Fruit fly (Drosophila melanogaster) whole organism, embryonic: Measurements from ENCODE around the gene tbrd-1.
A peak's percentile ranks its signal among the peaks of the same experiment; 100 is the strongest.

Experiments
- CG11695 ChIP-seq: fragments of 200-800 bp; sonication (Bioruptor generic); IDR thresholded peaks from 3 replicates; pipeline ENCODE4 v1.3.6; 2022; ENCODE audit warnings: missing biosample characterization, missing genetic modification characterization
- CG12659 ChIP-seq: fragments of 200-800 bp; sonication (Bioruptor generic); optimal IDR thresholded peaks from 3 replicates; lab custom pipeline; 2017; ENCODE audit warnings: mild to moderate bottlenecking, missing biosample characterization, missing genetic modification reagents, missing genetic modification characterization
- CG12769 ChIP-seq: fragments of 200-800 bp; sonication (Bioruptor generic); optimal IDR thresholded peaks from 2 replicates; lab custom pipeline; 2019; ENCODE audit warnings: missing biosample characterization, mild to moderate bottlenecking, missing genetic modification characterization, moderate library complexity
- CG13123 ChIP-seq: fragments of 200-800 bp; sonication (Bioruptor generic); optimal IDR thresholded peaks from 2 replicates; lab custom pipeline; 2016; ENCODE audit warnings: missing biosample characterization, missing genetic modification characterization
- CG13624 ChIP-seq: fragments of 200-800 bp; sonication (Bioruptor generic); optimal IDR thresholded peaks from 2 replicates; lab custom pipeline; 2016; ENCODE audit warnings: missing biosample characterization, missing genetic modification characterization
- CG14050 ChIP-seq: fragments of 200-800 bp; sonication (Bioruptor generic); IDR thresholded peaks from 3 replicates; pipeline ENCODE4 v1.3.6; 2022; ENCODE audit warnings: missing biosample characterization, missing genetic modification characterization
- CG15011 ChIP-seq: fragments of 200-800 bp; sonication (Bioruptor generic); optimal IDR thresholded peaks from 3 replicates; lab custom pipeline; 2018; ENCODE audit warnings: missing biosample characterization, mild to moderate bottlenecking, missing genetic modification characterization
- CG17612 ChIP-seq: fragments of 200-800 bp; sonication (Bioruptor generic); IDR thresholded peaks from 2 replicates; pipeline ENCODE4 v1.3.6; 2022; ENCODE audit warnings: missing biosample characterization, missing genetic modification characterization
- CG2678 ChIP-seq: fragments of 200-800 bp; sonication (Bioruptor generic); optimal IDR thresholded peaks from 3 replicates; lab custom pipeline; 2019; ENCODE audit warnings: missing biosample characterization, mild to moderate bottlenecking, missing genetic modification characterization, moderate library complexity
- CG2875 ChIP-seq: fragments of 200-800 bp; sonication (Bioruptor generic); optimal IDR thresholded peaks from 2 replicates; lab custom pipeline; 2017; ENCODE audit warnings: missing biosample characterization, mild to moderate bottlenecking, missing genetic modification characterization, missing genetic modification reagents
- CG30403 ChIP-seq: fragments of 200-800 bp; sonication (Bioruptor generic); optimal IDR thresholded peaks from 3 replicates; lab custom pipeline; 2016; ENCODE audit warnings: missing biosample characterization, missing genetic modification characterization
- CG3838 ChIP-seq: fragments of 200-800 bp; sonication (Bioruptor generic); optimal IDR thresholded peaks from 3 replicates; lab custom pipeline; 2016; ENCODE audit warnings: missing biosample characterization, missing genetic modification characterization
- CG4282 ChIP-seq: fragments of 200-800 bp; sonication (Bioruptor generic); optimal IDR thresholded peaks from 2 replicates; lab custom pipeline; 2016; ENCODE audit warnings: missing biosample characterization, missing genetic modification characterization
- CG4404 ChIP-seq: fragments of 200-800 bp; sonication (Bioruptor generic); IDR thresholded peaks from 2 replicates; pipeline ENCODE4 v1.3.6; 2022; ENCODE audit warnings: missing biosample characterization, missing genetic modification characterization
- CG5953 ChIP-seq: fragments of 200-800 bp; sonication (Bioruptor generic); IDR thresholded peaks from 2 replicates; pipeline ENCODE4 v1.3.6; 2022; ENCODE audit warnings: missing biosample characterization, missing genetic modification characterization
- CG7372 ChIP-seq: fragments of 200-800 bp; sonication (Bioruptor generic); IDR thresholded peaks from 2 replicates; pipeline ENCODE4 v1.3.6; 2022; ENCODE audit warnings: missing biosample characterization, missing genetic modification characterization
- CG7745 ChIP-seq: fragments of 200-800 bp; sonication (Bioruptor generic); optimal IDR thresholded peaks from 2 replicates; lab custom pipeline; 2018; ENCODE audit warnings: missing biosample characterization, mild to moderate bottlenecking, missing genetic modification characterization, moderate library complexity
- CG9797 ChIP-seq: fragments of 200-800 bp; sonication (Bioruptor generic); optimal IDR thresholded peaks from 3 replicates; lab custom pipeline; 2018; ENCODE audit warnings: missing biosample characterization, mild to moderate bottlenecking, missing genetic modification characterization
- D19A ChIP-seq: fragments of 200-800 bp; optimal IDR thresholded peaks from 3 replicates; lab custom pipeline; 2019; ENCODE audit warnings: missing biosample characterization, mild to moderate bottlenecking, missing genetic modification characterization, moderate library complexity
- Dp ChIP-seq: fragments of 200-800 bp; sonication (Bioruptor generic); optimal IDR thresholded peaks from 2 replicates; lab custom pipeline; 2018; ENCODE audit warnings: missing biosample characterization, mild to moderate bottlenecking, missing genetic modification characterization, moderate library complexity
- HLH4C ChIP-seq: fragments of 200-800 bp; sonication (Bioruptor generic); IDR thresholded peaks from 3 replicates; pipeline ENCODE4 v1.3.6; 2022; ENCODE audit warnings: missing biosample characterization, missing genetic modification characterization; ENCODE audit not compliant: partially characterized antibody
- Hsf ChIP-seq: fragments of 200-800 bp; sonication (Bioruptor generic); optimal IDR thresholded peaks from 3 replicates; lab custom pipeline; 2016; ENCODE audit warnings: missing biosample characterization, missing genetic modification characterization
- Jarid2 ChIP-seq: fragments of 200-800 bp; sonication (Bioruptor generic); optimal IDR thresholded peaks from 3 replicates; lab custom pipeline; 2017; ENCODE audit warnings: mild to moderate bottlenecking, missing biosample characterization, missing genetic modification reagents, missing genetic modification characterization
- MESR4 ChIP-seq: fragments of 200-800 bp; sonication (Bioruptor generic); optimal IDR thresholded peaks from 2 replicates; lab custom pipeline; 2018; ENCODE audit warnings: missing biosample characterization, mild to moderate bottlenecking, missing genetic modification characterization, moderate library complexity
- PHDP ChIP-seq: fragments of 200-800 bp; sonication (Bioruptor generic); optimal IDR thresholded peaks from 3 replicates; lab custom pipeline; 2018; ENCODE audit warnings: missing biosample characterization, mild to moderate bottlenecking, missing genetic modification characterization, moderate library complexity
- TFAM ChIP-seq: fragments of 200-800 bp; sonication (Bioruptor generic); optimal IDR thresholded peaks from 2 replicates; lab custom pipeline; 2017; ENCODE audit warnings: missing biosample characterization, missing genetic modification characterization, inconsistent platforms
- Taf1 ChIP-seq: fragments of 200-800 bp; sonication (Bioruptor generic); IDR thresholded peaks from 2 replicates; pipeline ENCODE4 v1.3.6; 2022; ENCODE audit warnings: missing biosample characterization, missing genetic modification characterization
- Xrp1 ChIP-seq: fragments of 200-800 bp; sonication (Bioruptor generic); IDR thresholded peaks from 2 replicates; pipeline ENCODE4 v1.3.6; 2022; ENCODE audit warnings: missing biosample characterization, missing genetic modification characterization
- YL-1 ChIP-seq: fragments of 200-800 bp; sonication (Bioruptor generic); optimal IDR thresholded peaks from 3 replicates; lab custom pipeline; 2017; ENCODE audit warnings: missing biosample characterization, mild to moderate bottlenecking, missing genetic modification characterization
- ac ChIP-seq: fragments of 200-800 bp; sonication (Bioruptor generic); optimal IDR thresholded peaks from 3 replicates; lab custom pipeline; 2017; ENCODE audit warnings: missing biosample characterization, mild to moderate bottlenecking, missing genetic modification characterization
- ase ChIP-seq: fragments of 200-800 bp; sonication (Bioruptor generic); IDR thresholded peaks from 3 replicates; pipeline ENCODE4 v1.3.6; 2022; ENCODE audit warnings: missing biosample characterization, missing genetic modification characterization
- bowl ChIP-seq: fragments of 200-800 bp; sonication (Bioruptor generic); IDR thresholded peaks from 2 replicates; pipeline ENCODE4 v1.3.6; 2022; ENCODE audit warnings: missing biosample characterization, missing genetic modification characterization
- da ChIP-seq: fragments of 200-800 bp; sonication (Bioruptor generic); optimal IDR thresholded peaks from 2 replicates; lab custom pipeline; 2016; ENCODE audit warnings: missing biosample characterization, missing genetic modification characterization
- emc ChIP-seq: fragments of 200-800 bp; sonication (Bioruptor generic); optimal IDR thresholded peaks from 2 replicates; lab custom pipeline; 2016; ENCODE audit warnings: missing biosample characterization, missing genetic modification characterization
- fd96Cb ChIP-seq: fragments of 200-800 bp; sonication (Bioruptor generic); optimal IDR thresholded peaks from 2 replicates; lab custom pipeline; 2018; ENCODE audit warnings: missing biosample characterization, mild to moderate bottlenecking, missing genetic modification characterization, moderate library complexity
- ftz-f1 ChIP-seq: fragments of 200-800 bp; sonication (Bioruptor generic); optimal IDR thresholded peaks from 2 replicates; lab custom pipeline; 2016; ENCODE audit warnings: missing biosample characterization, missing genetic modification characterization
- grn ChIP-seq: fragments of 200-800 bp; sonication (Bioruptor generic); optimal IDR thresholded peaks from 3 replicates; lab custom pipeline; 2017; ENCODE audit warnings: missing biosample characterization, missing genetic modification characterization
- klu ChIP-seq: fragments of 200-800 bp; sonication (Bioruptor generic); IDR thresholded peaks from 2 replicates; pipeline ENCODE4 v1.3.6; 2022; ENCODE audit warnings: missing biosample characterization, missing genetic modification characterization
- lilli ChIP-seq: fragments of 200-800 bp; sonication (Bioruptor generic); optimal IDR thresholded peaks from 3 replicates; lab custom pipeline; 2016; ENCODE audit warnings: missing biosample characterization, missing genetic modification characterization
- luna ChIP-seq: fragments of 200-800 bp; sonication (Bioruptor generic); optimal IDR thresholded peaks from 2 replicates; lab custom pipeline; 2016; ENCODE audit warnings: missing biosample characterization, missing genetic modification characterization
- otp ChIP-seq: fragments of 200-800 bp; sonication (Bioruptor generic); IDR thresholded peaks from 3 replicates; pipeline ENCODE4, ENCODE4 v1.3.6; 2022; ENCODE audit warnings: missing biosample characterization, missing genetic modification characterization
- pum ChIP-seq: fragments of 200-800 bp; sonication (Bioruptor generic); optimal IDR thresholded peaks from 2 replicates; lab custom pipeline; 2016; ENCODE audit warnings: missing biosample characterization, missing genetic modification characterization
- repo ChIP-seq: fragments of 200-800 bp; sonication (Bioruptor generic); optimal IDR thresholded peaks from 2 replicates; lab custom pipeline; 2016; ENCODE audit warnings: missing biosample characterization, missing genetic modification characterization
- so ChIP-seq: fragments of 200-800 bp; sonication (Bioruptor generic); IDR thresholded peaks from 3 replicates; pipeline ENCODE4 v1.3.6; 2022; ENCODE audit warnings: missing biosample characterization, missing genetic modification characterization
- tgo ChIP-seq: fragments of 200-800 bp; sonication (Bioruptor generic); IDR thresholded peaks from 3 replicates; pipeline ENCODE4 v1.3.6; 2022; ENCODE audit warnings: missing biosample characterization, missing genetic modification characterization
- tio ChIP-seq: fragments of 200-800 bp; sonication (Bioruptor generic); optimal IDR thresholded peaks from 2 replicates; lab custom pipeline; 2017; ENCODE audit warnings: missing biosample characterization, missing genetic modification characterization, inconsistent platforms
- toy ChIP-seq: fragments of 200-800 bp; sonication (Bioruptor generic); IDR thresholded peaks from 2 replicates; pipeline ENCODE4 v1.3.6; 2022; ENCODE audit warnings: missing biosample characterization, missing genetic modification characterization
- trem ChIP-seq: fragments of 200-800 bp; optimal IDR thresholded peaks from 3 replicates; lab custom pipeline; 2019; ENCODE audit warnings: missing biosample characterization, mild to moderate bottlenecking, missing genetic modification characterization, moderate library complexity
- vnd ChIP-seq: fragments of 200-800 bp; sonication (Bioruptor generic); IDR thresholded peaks from 3 replicates; pipeline ENCODE4 v1.3.6; 2022; ENCODE audit warnings: missing biosample characterization, missing genetic modification characterization; ENCODE audit not compliant: partially characterized antibody
- z ChIP-seq: fragments of 200-800 bp; sonication (Bioruptor generic); IDR thresholded peaks from 3 replicates; pipeline ENCODE4 v1.3.6; 2022; ENCODE audit warnings: missing biosample characterization, missing genetic modification characterization

tbrd-1 gene

dm6 chr3R:23921701-23922501 is 28.5 kb upstream of the tbrd-1 start (continued):
- TF ChIP-seq CG4282 (no peak), klu (GFP tag; lab: Robert Waterston, UW) (peak; percentile 58; the same call in 1 of the 2 replicates), CG7372 (peak; percentile 11; the same call in 1 of the 2 replicates), CG4404 (GFP tag; lab: Robert Waterston, UW) (no peak), TFAM (GFP tag; lab: Kevin White, UChicago) (no peak), Jarid2 (GFP tag; lab: Kevin White, UChicago) (no peak), grn (GFP tag; lab: Kevin White, UChicago) (peak; percentile 3), CG30403 (GFP tag; lab: Kevin White, UChicago) (peak; percentile 45), Dp (GFP tag; lab: Kevin White, UChicago) (no peak), Hsf (GFP tag; lab: Kevin White, UChicago) (no peak), tgo (peak; percentile 28; the same call in 1 of the 3 replicates), CG12769 (tag; lab: Kevin White, UChicago) (peak; percentile 87), CG3838 (no peak), repo (GFP tag; lab: Kevin White, UChicago) (no peak), YL-1 (no peak), vnd (GFP tag; lab: Robert Waterston, UW) (no peak), emc (GFP tag; lab: Kevin White, UChicago) (no peak), HLH4C (GFP tag; lab: Robert Waterston, UW) (no peak), otp (GFP tag; lab: Robert Waterston, UW) (peak; percentile 49; the same call in 1 of the 3 replicates), CG12659 (GFP tag; lab: Kevin White, UChicago) (no peak), tio (GFP tag; lab: Kevin White, UChicago) (no peak), CG13123 (GFP tag; lab: Kevin White, UChicago) (no peak), CG9797 (GFP tag; lab: Kevin White, UChicago) (no peak), ac (peak; percentile 26), ase (0 out of 3 replicates have a peak, but pooled peaks have one; percentile 27), CG15011 (no peak), CG2678 (peak; percentile 60), z (GFP tag; lab: Robert Waterston, UW) (peak; percentile 94), lilli (GFP tag; lab: Kevin White, UChicago) (no peak), MESR4 (GFP tag; lab: Kevin White, UChicago) (no peak), CG7745 (no peak), CG2875 (GFP tag; lab: Kevin White, UChicago) (no peak), CG13624 (GFP tag; lab: Kevin White, UChicago) (no peak), toy (no peak), ftz-f1 (peak; percentile 90), CG5953 (GFP tag; lab: Robert Waterston, UW) (no peak), bowl (GFP tag; lab: Robert Waterston, UW) (no peak; the same call in 1 of the 2 replicates), so (GFP tag; lab: Robert Waterston, UW) (no peak), da (GFP tag; lab: Kevin White, UChicago) (peak; percentile 91), Xrp1 (GFP tag; lab: Robert Waterston, UW) (peak; percentile 58), CG14050 (GFP tag; lab: Robert Waterston, UW) (peak; percentile 13; the same call in 1 of the 3 replicates), trem (tag; lab: Kevin White, UChicago) (peak; percentile 8), pum (GFP tag; lab: Kevin White, UChicago) (no peak), fd96Cb (tag; lab: Kevin White, UChicago) (peak; percentile 53), Taf1 (peak; percentile 43; the same call in 1 of the 2 replicates), luna (GFP tag; lab: Kevin White, UChicago) (no peak), D19A (tag; lab: Kevin White, UChicago) (peak; percentile 49), CG17612 (GFP tag; lab: Robert Waterston, UW) (0 out of 2 replicates have a peak, but pooled peaks have one; percentile 11), PHDP (tag; lab: Kevin White, UChicago) (peak; percentile 42), CG11695 (GFP tag; lab: Robert Waterston, UW) (peak; percentile 54; the same call in 2 of the 3 replicates)
